Worm (Caenorhabditis elegans): Measurements from ENCODE around the gene cyc-2.2.
A peak's percentile ranks its signal among the peaks of the same experiment; 100 is the strongest.

Gene cyc-2.2

ce11 chrV:12640384-12640783 lies 28.4 kb upstream of the cyc-2.2 start, which contains the start of gene gpa-8:
Gene gpa-8 (minus strand): TSS chrV:12640484.
- TF ChIP-seq nhr-237 (tag; optimal IDR thresholded peaks at IDR 0.05) (no peak), nhr-10 (tag; optimal IDR thresholded peaks at IDR 0.05) (no peak), nhr-12 (tag; optimal IDR thresholded peaks at IDR 0.05) (no peak), sma-3 (GFP tag; optimal IDR thresholded peaks at IDR 0.05) (no peak), ztf-11 (tag; optimal IDR thresholded peaks at IDR 0.05) (no peak), ztf-1 (GFP tag; conservative IDR thresholded peaks at IDR 0.05) (no peak), F13H6.1 (tag; optimal IDR thresholded peaks at IDR 0.05) (no peak), ztf-4 (tag; optimal IDR thresholded peaks at IDR 0.05) (no peak), nhr-21 (tag; optimal IDR thresholded peaks at IDR 0.05) (no peak), C34F6.9 (tag; optimal IDR thresholded peaks at IDR 0.05) (no peak), peb-1 (tag; optimal IDR thresholded peaks at IDR 0.05) (no peak), nhr-129 (tag; optimal IDR thresholded peaks at IDR 0.05) (no peak), lin-11 (tag; optimal IDR thresholded peaks at IDR 0.05) (no peak), Y55F3AM.14 (GFP tag; optimal IDR thresholded peaks at IDR 0.05) (no peak)

- peak; percentile 1 for TF ChIP-seq sem-4 (tag; optimal IDR thresholded peaks at IDR 0.05)
- TF ChIP-seq egl-27 (tag; optimal IDR thresholded peaks at IDR 0.05) = peak; percentile 37
- no peak for TF ChIP-seq peb-1 (tag; optimal IDR thresholded peaks at IDR 0.05)
- TF ChIP-seq crh-2 (tag; optimal IDR thresholded peaks at IDR 0.05) = peak; percentile 42
- TF ChIP-seq sma-9 (GFP tag; optimal IDR thresholded peaks at IDR 0.05) = peak; percentile 67
- no peak for TF ChIP-seq sma-9 (tag; optimal IDR thresholded peaks at IDR 0.05)
- no peak for TF ChIP-seq ZK546.5 (tag; optimal IDR thresholded peaks at IDR 0.05)
- peak; percentile 51 for TF ChIP-seq fos-1 (tag; optimal IDR thresholded peaks at IDR 0.05)
- TF ChIP-seq gmeb-1 (tag; optimal IDR thresholded peaks at IDR 0.05) = peak; percentile 34
- TF ChIP-seq zag-1 (tag; optimal IDR thresholded peaks at IDR 0.05) = no peak
Observed at ce11 chrV:12637764-12638502, 25.9 kb upstream of the cyc-2.2 start.

ce11 chrV:12637238-12637690 lies 25.2 kb upstream of the cyc-2.2 start, which contains the start of gene F56H9.2:
Gene F56H9.2 (plus strand): TSS chrV:12637663.
- TF ChIP-seq nhr-10 (tag; optimal IDR thresholded peaks at IDR 0.05) (no peak), lin-11 (tag; optimal IDR thresholded peaks at IDR 0.05) (no peak), aly-2 (tag; optimal IDR thresholded peaks at IDR 0.05) (no peak), elt-3 (tag; optimal IDR thresholded peaks at IDR 0.05) (no peak), F13H6.1 (tag; optimal IDR thresholded peaks at IDR 0.05) (peak; percentile 93), blmp-1 (tag; optimal IDR thresholded peaks at IDR 0.05; ENCODE audit: insufficient read depth) (peak; percentile 79), alr-1 (tag; optimal IDR thresholded peaks at IDR 0.05) (no peak), crh-2 (tag; optimal IDR thresholded peaks at IDR 0.05) (peak; percentile 65), sma-9 (GFP tag; optimal IDR thresholded peaks at IDR 0.05) (peak; percentile 99), sma-9 (tag; optimal IDR thresholded peaks at IDR 0.05) (no peak), ZK546.5 (tag; optimal IDR thresholded peaks at IDR 0.05) (no peak), nhr-6 (tag; optimal IDR thresholded peaks at IDR 0.05) (no peak), lin-39 (tag; optimal IDR thresholded peaks at IDR 0.05) (no peak), nhr-129 (tag; optimal IDR thresholded peaks at IDR 0.05) (peak; percentile 90), fos-1 (tag; optimal IDR thresholded peaks at IDR 0.05) (peak; percentile 62), dmd-4 (tag; optimal IDR thresholded peaks at IDR 0.05) (no peak), mdl-1 (tag; optimal IDR thresholded peaks at IDR 0.05) (peak; percentile 66 to 80), gmeb-1 (tag; optimal IDR thresholded peaks at IDR 0.05) (peak; percentile 68), nhr-12 (tag; optimal IDR thresholded peaks at IDR 0.05) (no peak), unc-39 (tag; optimal IDR thresholded peaks at IDR 0.05) (no peak), R02D3.7 (tag; optimal IDR thresholded peaks at IDR 0.05) (no peak), ztf-1 (GFP tag; conservative IDR thresholded peaks at IDR 0.05) (no peak), ceh-82 (tag; optimal IDR thresholded peaks at IDR 0.05) (no peak), sem-4 (tag; optimal IDR thresholded peaks at IDR 0.05) (peak; percentile 58), lsy-2 (tag; optimal IDR thresholded peaks at IDR 0.05) (peak in 1 of 2 experiments; percentile 60), zag-1 (tag; optimal IDR thresholded peaks at IDR 0.05) (no peak), Y55F3AM.14 (GFP tag; optimal IDR thresholded peaks at IDR 0.05) (peak; percentile 75), C34F6.9 (tag; optimal IDR thresholded peaks at IDR 0.05) (peak; percentile 60), nhr-237 (tag; optimal IDR thresholded peaks at IDR 0.05) (no peak), sma-3 (GFP tag; optimal IDR thresholded peaks at IDR 0.05) (peak; percentile 88), mab-5 (tag; optimal IDR thresholded peaks at IDR 0.05) (no peak), egl-27 (tag; optimal IDR thresholded peaks at IDR 0.05) (peak; percentile 90), snpc-4 (tag; optimal IDR thresholded peaks at IDR 0.05) (no peak), ceh-16 (tag; optimal IDR thresholded peaks at IDR 0.05) (peak; percentile 57), elt-1 (tag; optimal IDR thresholded peaks at IDR 0.05) (no peak), ztf-11 (tag; optimal IDR thresholded peaks at IDR 0.05) (no peak), ama-1 (optimal IDR thresholded peaks at IDR 0.05) (peak; percentile 69), unc-55 (GFP tag; optimal IDR thresholded peaks at IDR 0.05) (peak; percentile 39), nhr-25 (tag; optimal IDR thresholded peaks at IDR 0.05) (peak; percentile 92), nhr-77 (tag; optimal IDR thresholded peaks at IDR 0.05) (no peak), peb-1 (tag; optimal IDR thresholded peaks at IDR 0.05) (no peak), unc-62 (GFP tag; optimal IDR thresholded peaks at IDR 0.05) (no peak), mbf-1 (tag; optimal IDR thresholded peaks at IDR 0.05) (no peak), nhr-21 (tag; optimal IDR thresholded peaks at IDR 0.05) (peak; percentile 85), ztf-4 (tag; optimal IDR thresholded peaks at IDR 0.05) (peak; percentile 56), lin-13 (GFP tag; optimal IDR thresholded peaks at IDR 0.05) (peak; percentile 47)

Data from whole organism, L2 larva.